Fruit fly (Drosophila melanogaster) whole organism, embryonic: Measurements from ENCODE around the gene jus.

Experiments used
- BEAF-32 ChIP-seq: fragments of 200-800 bp; sonication (Bioruptor generic); optimal IDR thresholded peaks from 3 replicates; lab custom pipeline; 2017; ENCODE audit warnings: missing biosample characterization, missing genetic modification characterization, mild to moderate bottlenecking, moderate library complexity, missing genetic modification reagents
- Blimp-1 ChIP-seq: fragments of 200-800 bp; sonication (Bioruptor generic); optimal IDR thresholded peaks from 3 replicates; lab custom pipeline; 2018; ENCODE audit warnings: missing biosample characterization, missing genetic modification characterization, mild to moderate bottlenecking, moderate library complexity, missing genetic modification reagents
- Bteb2 ChIP-seq: fragments of 200-800 bp; sonication (Bioruptor generic); optimal IDR thresholded peaks from 2 replicates; lab custom pipeline; 2016; ENCODE audit warnings: missing biosample characterization, missing genetic modification characterization
- CG10462 ChIP-seq: fragments of 200-800 bp; sonication (Bioruptor generic); optimal IDR thresholded peaks from 2 replicates; lab custom pipeline; 2016; ENCODE audit warnings: missing biosample characterization, missing genetic modification characterization
- CG10959 ChIP-seq: fragments of 200-800 bp; sonication (Bioruptor generic); IDR thresholded peaks from 2 replicates; pipeline ENCODE4 v1.3.6; 2022; ENCODE audit warnings: missing biosample characterization, missing genetic modification characterization
- CG11696 ChIP-seq: fragments of 200-800 bp; sonication (Bioruptor generic); IDR thresholded peaks from 2 replicates; pipeline ENCODE4 v1.3.6; 2022; ENCODE audit warnings: missing biosample characterization, missing genetic modification characterization
- CG12155 ChIP-seq: fragments of 200-800 bp; sonication (Bioruptor generic); optimal IDR thresholded peaks from 3 replicates; lab custom pipeline; 2016; ENCODE audit warnings: missing biosample characterization, missing genetic modification characterization
- CG12236 ChIP-seq: fragments of 200-800 bp; sonication (Bioruptor generic); optimal IDR thresholded peaks from 2 replicates; lab custom pipeline; 2016; ENCODE audit warnings: missing biosample characterization, missing genetic modification characterization
- CG12299 ChIP-seq: fragments of 200-800 bp; sonication (Bioruptor generic); optimal IDR thresholded peaks from 2 replicates; lab custom pipeline; 2018; ENCODE audit warnings: missing biosample characterization, mild to moderate bottlenecking, missing genetic modification characterization
- CG13894 ChIP-seq: fragments of 200-800 bp; sonication (Bioruptor generic); optimal IDR thresholded peaks from 3 replicates; lab custom pipeline; 2018; ENCODE audit warnings: missing biosample characterization, mild to moderate bottlenecking, missing genetic modification characterization, moderate library complexity
- CG14965 ChIP-seq: fragments of 200-800 bp; sonication (Bioruptor generic); optimal IDR thresholded peaks from 2 replicates; lab custom pipeline; 2016; ENCODE audit warnings: missing biosample characterization, missing genetic modification characterization, borderline replicate concordance
- CG18011 ChIP-seq: fragments of 200-800 bp; sonication (Bioruptor generic); optimal IDR thresholded peaks from 2 replicates; lab custom pipeline; 2017; ENCODE audit warnings: missing biosample characterization, missing genetic modification characterization, mild to moderate bottlenecking, moderate library complexity, missing genotype
- CG1832 ChIP-seq: fragments of 200-800 bp; sonication (Bioruptor generic); optimal IDR thresholded peaks from 2 replicates; lab custom pipeline; 2017; ENCODE audit warnings: missing biosample characterization, mild to moderate bottlenecking, missing genetic modification characterization, inconsistent platforms
- CG18619 ChIP-seq: fragments of 200-800 bp; sonication (Bioruptor generic); optimal IDR thresholded peaks from 3 replicates; lab custom pipeline; 2017; ENCODE audit warnings: missing biosample characterization, mild to moderate bottlenecking, missing genetic modification characterization
- CG2116 ChIP-seq: fragments of 200-800 bp; sonication (Bioruptor generic); optimal IDR thresholded peaks from 3 replicates; lab custom pipeline; 2018; ENCODE audit warnings: missing biosample characterization, mild to moderate bottlenecking, missing genetic modification characterization
- CG2678 ChIP-seq: fragments of 200-800 bp; sonication (Bioruptor generic); optimal IDR thresholded peaks from 3 replicates; lab custom pipeline; 2019; ENCODE audit warnings: missing biosample characterization, mild to moderate bottlenecking, missing genetic modification characterization, moderate library complexity
- CG30020 ChIP-seq: fragments of 200-800 bp; optimal IDR thresholded peaks from 2 replicates; lab custom pipeline; 2019; ENCODE audit warnings: missing biosample characterization, mild to moderate bottlenecking, missing genetic modification characterization, moderate library complexity
- CG32767 ChIP-seq: fragments of 200-800 bp; sonication (Bioruptor generic); IDR thresholded peaks from 2 replicates; pipeline ENCODE4 v1.3.6; 2022; ENCODE audit warnings: missing biosample characterization, missing genetic modification characterization
- CG4328 ChIP-seq: fragments of 200-800 bp; sonication (Bioruptor generic); optimal IDR thresholded peaks from 3 replicates; lab custom pipeline; 2017; ENCODE audit warnings: missing biosample characterization, missing genetic modification reagents, missing genetic modification characterization
- CG4730 ChIP-seq: fragments of 200-800 bp; sonication (Bioruptor generic); IDR thresholded peaks from 2 replicates; pipeline ENCODE4 v1.3.6; 2022; ENCODE audit warnings: missing biosample characterization, missing genetic modification characterization
- CG4854 ChIP-seq: fragments of 200-800 bp; sonication (Bioruptor generic); optimal IDR thresholded peaks from 2 replicates; lab custom pipeline; 2016; ENCODE audit warnings: missing biosample characterization, missing genetic modification characterization, inconsistent platforms
- CHES-1-like ChIP-seq: fragments of 200-800 bp; sonication (Bioruptor generic); optimal IDR thresholded peaks from 2 replicates; lab custom pipeline; 2016; ENCODE audit warnings: missing biosample characterization, missing genetic modification characterization
- D19A ChIP-seq: fragments of 200-800 bp; optimal IDR thresholded peaks from 3 replicates; lab custom pipeline; 2019; ENCODE audit warnings: missing biosample characterization, mild to moderate bottlenecking, missing genetic modification characterization, moderate library complexity
- Doc2 ChIP-seq: fragments of 200-800 bp; sonication (Bioruptor generic); IDR thresholded peaks from 2 replicates; pipeline ENCODE4 v1.3.6; 2022; ENCODE audit warnings: missing biosample characterization, missing genetic modification characterization
- E2f2 ChIP-seq: fragments of 200-800 bp; sonication (Bioruptor generic); IDR thresholded peaks from 2 replicates; pipeline ENCODE4 v1.3.6; 2022; ENCODE audit warnings: missing biosample characterization, missing genetic modification characterization
- Kr ChIP-seq: fragments of 200-800 bp; sonication (Bioruptor generic); optimal IDR thresholded peaks from 2 replicates; lab custom pipeline; 2017; ENCODE audit warnings: missing biosample characterization, mild to moderate bottlenecking, missing genetic modification characterization
- Nf-YA ChIP-seq: fragments of 200-800 bp; sonication (Bioruptor generic); IDR thresholded peaks from 2 replicates; pipeline ENCODE4 v1.3.6; 2022; ENCODE audit warnings: missing biosample characterization, missing genetic modification characterization
- Spps ChIP-seq: fragments of 200-800 bp; sonication (Bioruptor generic); optimal IDR thresholded peaks from 2 replicates; lab custom pipeline; 2018; ENCODE audit warnings: missing biosample characterization, mild to moderate bottlenecking, missing genetic modification characterization
- Vsx1 ChIP-seq: fragments of 200-800 bp; sonication (Bioruptor generic); optimal IDR thresholded peaks from 2 replicates; lab custom pipeline; 2017; ENCODE audit warnings: missing biosample characterization, mild to moderate bottlenecking, missing genetic modification characterization, missing genetic modification reagents
- Xbp1 ChIP-seq: fragments of 200-800 bp; sonication (Bioruptor generic); optimal IDR thresholded peaks from 3 replicates; lab custom pipeline; 2016; ENCODE audit warnings: missing biosample characterization, mild to moderate bottlenecking, missing genetic modification characterization
- ap ChIP-seq: fragments of 200-800 bp; sonication (Bioruptor generic); IDR thresholded peaks from 2 replicates; pipeline ENCODE4 v1.3.6; 2022; ENCODE audit warnings: missing biosample characterization, missing genetic modification characterization
- ash1 ChIP-seq: fragments of 200-800 bp; sonication (Bioruptor generic); optimal IDR thresholded peaks from 2 replicates; lab custom pipeline; 2018; ENCODE audit warnings: missing biosample characterization, mild to moderate bottlenecking, missing genetic modification characterization
- ato ChIP-seq: fragments of 200-800 bp; sonication (Bioruptor generic); IDR thresholded peaks from 2 replicates; pipeline ENCODE4 v1.3.6; 2022; ENCODE audit warnings: missing biosample characterization, missing genetic modification characterization; ENCODE audit not compliant: partially characterized antibody
- bsh ChIP-seq, 2 experiments: fragments of 200-800 bp; sonication (Bioruptor generic); optimal IDR thresholded peaks; 2 replicates each; lab custom pipeline; 2017 to 2018; ENCODE audit warnings: mild to moderate bottlenecking in 2 of 2, missing biosample characterization in 2 of 2, missing genetic modification characterization in 2 of 2, moderate library complexity in 1 of 2
- chif ChIP-seq, 2 experiments: fragments of 200-800 bp; sonication (Bioruptor generic); optimal IDR thresholded peaks; 3 replicates each; lab custom pipeline; 2016; ENCODE audit warnings: missing biosample characterization in 2 of 2, missing genetic modification characterization in 2 of 2
- ci ChIP-seq: fragments of 200-800 bp; sonication (Bioruptor generic); IDR thresholded peaks from 3 replicates; pipeline ENCODE4 v1.3.6; 2022; ENCODE audit warnings: missing biosample characterization, missing genetic modification characterization
- gro ChIP-seq: fragments of 200-800 bp; sonication (Bioruptor generic); optimal IDR thresholded peaks from 2 replicates; lab custom pipeline; 2016; ENCODE audit warnings: missing biosample characterization, missing genetic modification characterization
- ind ChIP-seq: fragments of 200-800 bp; sonication (Bioruptor generic); optimal IDR thresholded peaks from 3 replicates; lab custom pipeline; 2016; ENCODE audit warnings: missing biosample characterization, missing genetic modification characterization
- insv ChIP-seq, 2 experiments: fragments of 200-800 bp; sonication (Bioruptor generic); optimal IDR thresholded peaks; 3 replicates each; lab custom pipeline; 2016 to 2018; ENCODE audit warnings: missing biosample characterization in 2 of 2, missing genetic modification characterization in 2 of 2
- nau ChIP-seq: fragments of 200-800 bp; sonication (Bioruptor generic); optimal IDR thresholded peaks from 3 replicates; lab custom pipeline; 2017; ENCODE audit warnings: missing biosample characterization, mild to moderate bottlenecking, missing genetic modification characterization, missing genetic modification reagents
- nerfin-2 ChIP-seq: fragments of 200-800 bp; sonication (Bioruptor generic); IDR thresholded peaks from 2 replicates; pipeline ENCODE4 v1.3.6; 2022; ENCODE audit warnings: missing biosample characterization, missing genetic modification characterization; ENCODE audit not compliant: partially characterized antibody
- pita ChIP-seq: fragments of 200-800 bp; sonication (Bioruptor generic); optimal IDR thresholded peaks from 2 replicates; lab custom pipeline; 2017; ENCODE audit warnings: missing biosample characterization, mild to moderate bottlenecking, missing genetic modification characterization
- slou ChIP-seq: fragments of 200-800 bp; sonication (Bioruptor generic); optimal IDR thresholded peaks from 3 replicates; lab custom pipeline; 2016; ENCODE audit warnings: missing biosample characterization, missing genetic modification characterization
- so ChIP-seq: fragments of 200-800 bp; sonication (Bioruptor generic); IDR thresholded peaks from 3 replicates; pipeline ENCODE4 v1.3.6; 2022; ENCODE audit warnings: missing biosample characterization, missing genetic modification characterization
- sob ChIP-seq: fragments of 200-800 bp; sonication (Bioruptor generic); IDR thresholded peaks from 2 replicates; pipeline ENCODE4 v1.3.6; 2022; ENCODE audit warnings: missing biosample characterization, missing genetic modification characterization
- ssp ChIP-seq: fragments of 200-800 bp; sonication (Bioruptor generic); IDR thresholded peaks from 2 replicates; pipeline ENCODE4 v1.3.6; 2022; ENCODE audit warnings: missing biosample characterization, missing genetic modification characterization
- toy ChIP-seq: fragments of 200-800 bp; sonication (Bioruptor generic); IDR thresholded peaks from 2 replicates; pipeline ENCODE4 v1.3.6; 2022; ENCODE audit warnings: missing biosample characterization, missing genetic modification characterization
- trem ChIP-seq: fragments of 200-800 bp; optimal IDR thresholded peaks from 3 replicates; lab custom pipeline; 2019; ENCODE audit warnings: missing biosample characterization, mild to moderate bottlenecking, missing genetic modification characterization, moderate library complexity
- wek ChIP-seq: fragments of 200-800 bp; sonication (Bioruptor generic); optimal IDR thresholded peaks from 3 replicates; lab custom pipeline; 2018; ENCODE audit warnings: missing biosample characterization, mild to moderate bottlenecking, missing genetic modification characterization, moderate library complexity
- zen2 ChIP-seq: fragments of 200-800 bp; sonication (Bioruptor generic); IDR thresholded peaks from 3 replicates; pipeline ENCODE4 v1.3.6; 2022; ENCODE audit warnings: missing biosample characterization, missing genetic modification characterization; ENCODE audit not compliant: partially characterized antibody

The jus gene

DNA sequence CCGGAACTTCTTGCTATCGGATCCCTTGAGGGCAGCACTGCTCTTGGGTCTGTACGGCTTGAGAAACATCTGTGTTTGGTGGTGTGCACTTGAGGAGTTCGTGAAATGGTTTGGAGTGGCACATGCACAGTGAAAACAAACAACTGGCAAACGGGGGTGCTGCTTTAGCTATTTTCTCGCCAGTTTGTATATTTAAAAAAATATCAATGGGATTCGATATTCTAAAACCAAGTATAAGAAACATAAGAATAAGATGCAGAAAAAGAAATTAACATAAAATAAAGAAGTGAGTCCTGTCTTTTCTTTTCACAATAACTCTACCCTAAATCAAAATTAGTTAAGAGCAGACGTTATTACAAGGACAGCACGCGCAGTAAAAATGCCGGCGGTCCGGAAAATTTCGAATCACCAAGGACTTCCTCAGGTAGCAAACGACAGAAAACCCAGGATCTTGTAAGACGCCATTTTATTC, 43.1 kb downstream of the jus start, which contains the start of gene eIF2D (continued):
- TF ChIP-seq CG12155 (GFP tag; lab: Kevin White, UChicago) (peak; percentile 36), Bteb2 (peak; percentile 53), ato (GFP tag; lab: Robert Waterston, UW) (no peak), ci (GFP tag; lab: Robert Waterston, UW) (peak; percentile 81; the same call in 2 of the 3 replicates), pita (GFP tag; lab: Kevin White, UChicago) (no peak), gro (GFP tag; lab: Kevin White, UChicago) (peak; percentile 5), E2f2 (peak; percentile 50; the same call in 1 of the 2 replicates), CG4854 (GFP tag; lab: Kevin White, UChicago) (no peak), CG18011 (GFP tag; lab: Kevin White, UChicago) (peak; percentile 30), zen2 (GFP tag; lab: Robert Waterston, UW) (no peak), sob (peak; percentile 51; the same call in 1 of the 2 replicates), CG4730 (GFP tag; lab: Robert Waterston, UW) (0 out of 2 replicates have a peak, but pooled peaks have one; percentile 35), Doc2 (GFP tag; lab: Robert Waterston, UW) (no peak), CG4328 (peak; percentile 27), ind (GFP tag; lab: Kevin White, UChicago) (peak; percentile 57), Kr (GFP tag; lab: Kevin White, UChicago) (no peak), chif (GFP tag; optimal IDR thresholded peaks at IDR 0.05; lab: Kevin White, UChicago) (peak; percentile 37), CG13894 (tag; lab: Kevin White, UChicago) (peak; percentile 26), so (GFP tag; lab: Robert Waterston, UW) (peak; percentile 58; the same call in 1 of the 3 replicates), slou (GFP tag; lab: Kevin White, UChicago) (no peak), CG30020 (tag; lab: Kevin White, UChicago) (peak; percentile 20), wek (GFP tag; lab: Kevin White, UChicago) (peak; percentile 83), CG2116 (peak; percentile 40), ssp (GFP tag; lab: Robert Waterston, UW) (no peak), bsh (GFP tag; optimal IDR thresholded peaks at IDR 0.05; lab: Kevin White, UChicago) (peak; percentile 1 to 61), Spps (peak; percentile 35), CG10462 (no peak), ap (GFP tag; lab: Robert Waterston, UW) (0 out of 2 replicates have a peak, but pooled peaks have one; percentile 21), toy (GFP tag; lab: Robert Waterston, UW) (no peak), Nf-YA (GFP tag; lab: Robert Waterston, UW) (no peak), Vsx1 (GFP tag; lab: Kevin White, UChicago) (no peak), BEAF-32 (GFP tag; lab: Kevin White, UChicago) (peak; percentile 34), CG18619 (GFP tag; lab: Kevin White, UChicago) (no peak), CG1832 (no peak), insv (GFP tag; optimal IDR thresholded peaks at IDR 0.05; lab: Kevin White, UChicago) (peak in 1 of 2 experiments; percentile 41), CG11696 (peak; percentile 47), nau (GFP tag; lab: Kevin White, UChicago) (no peak), trem (tag; lab: Kevin White, UChicago) (peak; percentile 50), D19A (tag; lab: Kevin White, UChicago) (no peak), CG2678 (tag; lab: Kevin White, UChicago) (peak; percentile 74), CG12299 (peak; percentile 22), Blimp-1 (GFP tag; lab: Kevin White, UChicago) (peak; percentile 46), nerfin-2 (no peak), CG10959 (no peak), CHES-1-like (no peak), CG12236 (GFP tag; lab: Kevin White, UChicago) (no peak), CG32767 (peak; percentile 17; the same call in 1 of the 2 replicates), ash1 (GFP tag; lab: Kevin White, UChicago) (no peak), Xbp1 (GFP tag; lab: Kevin White, UChicago) (peak; percentile 46), CG14965 (GFP tag; lab: Kevin White, UChicago) (no peak)
